Fruit fly (Drosophila melanogaster) whole organism, embryonic: ENCODE results near the gene CG43759.

Source experiments
- Abd-B ChIP-seq: fragments of 200-800 bp; sonication (Bioruptor generic); optimal IDR thresholded peaks from 2 replicates; lab custom pipeline; 2018; ENCODE audit warnings: missing biosample characterization, mild to moderate bottlenecking, missing genetic modification characterization, moderate library complexity
- Ada2b ChIP-seq: fragments of 200-800 bp; sonication (Bioruptor generic); IDR thresholded peaks from 2 replicates; pipeline ENCODE4 v1.3.6; 2022; ENCODE audit warnings: missing biosample characterization, missing genetic modification characterization
- BtbVII ChIP-seq: fragments of 200-800 bp; sonication (Bioruptor generic); optimal IDR thresholded peaks from 3 replicates; lab custom pipeline; 2017; ENCODE audit warnings: missing biosample characterization, mild to moderate bottlenecking, missing genetic modification characterization
- CG1024 ChIP-seq: fragments of 200-800 bp; sonication (Bioruptor generic); IDR thresholded peaks from 2 replicates; pipeline ENCODE4 v1.3.6; 2022; ENCODE audit warnings: missing biosample characterization, missing genetic modification characterization
- CG10979 ChIP-seq: fragments of 200-800 bp; sonication (Bioruptor generic); optimal IDR thresholded peaks from 2 replicates; lab custom pipeline; 2018; ENCODE audit warnings: missing biosample characterization, mild to moderate bottlenecking, missing genetic modification characterization, moderate library complexity
- CG12236 ChIP-seq: fragments of 200-800 bp; sonication (Bioruptor generic); optimal IDR thresholded peaks from 2 replicates; lab custom pipeline; 2016; ENCODE audit warnings: missing biosample characterization, missing genetic modification characterization
- CG13287 ChIP-seq: fragments of 200-800 bp; sonication (Bioruptor generic); IDR thresholded peaks from 2 replicates; pipeline ENCODE4 v1.3.6; 2022; ENCODE audit warnings: missing biosample characterization, missing genetic modification characterization; ENCODE audit not compliant: partially characterized antibody
- CG13424 ChIP-seq: fragments of 200-800 bp; sonication (Bioruptor generic); optimal IDR thresholded peaks from 2 replicates; lab custom pipeline; 2019; ENCODE audit warnings: missing biosample characterization, mild to moderate bottlenecking, missing genetic modification characterization, moderate library complexity
- CG1529 ChIP-seq: fragments of 200-800 bp; sonication (Bioruptor generic); optimal IDR thresholded peaks from 3 replicates; lab custom pipeline; 2018; ENCODE audit warnings: missing biosample characterization, missing genetic modification characterization
- CG17361 ChIP-seq: fragments of 200-800 bp; sonication (Bioruptor generic); IDR thresholded peaks from 3 replicates; pipeline ENCODE4 v1.3.6; 2022; ENCODE audit warnings: missing biosample characterization, missing genetic modification characterization
- CG2889 ChIP-seq: fragments of 200-800 bp; sonication (Bioruptor generic); IDR thresholded peaks from 3 replicates; pipeline ENCODE4 v1.3.6; 2022; ENCODE audit warnings: missing biosample characterization, missing genetic modification characterization
- CG31365 ChIP-seq: fragments of 200-800 bp; sonication (Bioruptor generic); optimal IDR thresholded peaks from 2 replicates; lab custom pipeline; 2018; ENCODE audit warnings: missing biosample characterization, mild to moderate bottlenecking, missing genetic modification characterization
- CG34224 ChIP-seq: fragments of 200-800 bp; sonication (Bioruptor generic); IDR thresholded peaks from 3 replicates; pipeline ENCODE4 v1.3.6; 2022; ENCODE audit warnings: missing biosample characterization, missing genetic modification characterization; ENCODE audit not compliant: partially characterized antibody
- CG3726 ChIP-seq: fragments of 200-800 bp; sonication (Bioruptor generic); IDR thresholded peaks from 3 replicates; pipeline ENCODE4, ENCODE4 v1.3.6; 2022; ENCODE audit warnings: missing biosample characterization, missing genetic modification characterization
- CG43689 ChIP-seq: fragments of 200-800 bp; sonication (Bioruptor generic); IDR thresholded peaks from 2 replicates; pipeline ENCODE4 v1.3.6; 2022; ENCODE audit warnings: missing biosample characterization, missing genetic modification characterization
- CG4854 ChIP-seq: fragments of 200-800 bp; sonication (Bioruptor generic); optimal IDR thresholded peaks from 2 replicates; lab custom pipeline; 2016; ENCODE audit warnings: missing biosample characterization, missing genetic modification characterization, inconsistent platforms
- CG5180 ChIP-seq: fragments of 200-800 bp; sonication (Bioruptor generic); optimal IDR thresholded peaks from 3 replicates; lab custom pipeline; 2017; ENCODE audit warnings: missing biosample characterization, missing genetic modification characterization, mild to moderate bottlenecking, moderate library complexity, missing genetic modification reagents
- CG7556 ChIP-seq: fragments of 200-800 bp; sonication (Bioruptor generic); optimal IDR thresholded peaks from 2 replicates; lab custom pipeline; 2017; ENCODE audit warnings: missing biosample characterization, mild to moderate bottlenecking, missing genetic modification characterization
- CG8765 ChIP-seq: fragments of 200-800 bp; sonication (Bioruptor generic); IDR thresholded peaks from 2 replicates; pipeline ENCODE4 v1.3.6; 2022; ENCODE audit warnings: missing biosample characterization, missing genetic modification characterization
- CG9932 ChIP-seq: fragments of 200-800 bp; sonication (Bioruptor generic); IDR thresholded peaks from 2 replicates; pipeline ENCODE4 v1.3.6; 2022; ENCODE audit warnings: missing biosample characterization, missing genetic modification characterization
- Dfd ChIP-seq, 2 experiments: fragments of >200 bp; optimal IDR thresholded peaks; 2 replicates each; lab custom pipeline; 2017; ENCODE audit warnings: missing biosample characterization in 2 of 2, missing genetic modification characterization in 2 of 2
- Dip3 ChIP-seq: fragments of 200-800 bp; sonication (Bioruptor generic); optimal IDR thresholded peaks from 3 replicates; lab custom pipeline; 2016; ENCODE audit warnings: missing biosample characterization, missing genetic modification characterization
- Drgx ChIP-seq: fragments of 200-800 bp; sonication (Bioruptor generic); IDR thresholded peaks from 2 replicates; pipeline ENCODE4 v1.3.6; 2022; ENCODE audit warnings: missing biosample characterization, missing genetic modification characterization
- Fer2 ChIP-seq: fragments of 200-800 bp; sonication (Bioruptor generic); optimal IDR thresholded peaks from 2 replicates; lab custom pipeline; 2018; ENCODE audit warnings: missing biosample characterization, mild to moderate bottlenecking, missing genetic modification characterization, moderate library complexity
- GATAe ChIP-seq: fragments of 200-800 bp; sonication (Bioruptor generic); conservative IDR thresholded peaks from 2 replicates; pipeline ENCODE4 v1.3.6; 2022; ENCODE audit warnings: missing biosample characterization, missing genetic modification characterization
- HLH4C ChIP-seq: fragments of 200-800 bp; sonication (Bioruptor generic); IDR thresholded peaks from 3 replicates; pipeline ENCODE4 v1.3.6; 2022; ENCODE audit warnings: missing biosample characterization, missing genetic modification characterization; ENCODE audit not compliant: partially characterized antibody
- Hsf ChIP-seq: fragments of 200-800 bp; sonication (Bioruptor generic); optimal IDR thresholded peaks from 3 replicates; lab custom pipeline; 2016; ENCODE audit warnings: missing biosample characterization, missing genetic modification characterization
- Oli ChIP-seq: fragments of 200-800 bp; sonication (Bioruptor generic); optimal IDR thresholded peaks from 2 replicates; lab custom pipeline; 2018; ENCODE audit warnings: missing biosample characterization, mild to moderate bottlenecking, missing genetic modification characterization, moderate library complexity
- Optix ChIP-seq: fragments of 200-800 bp; sonication (Bioruptor generic); IDR thresholded peaks from 3 replicates; pipeline ENCODE4 v1.3.6; 2022; ENCODE audit warnings: missing biosample characterization, missing genetic modification characterization
- Sin3A ChIP-seq: fragments of >200 bp; optimal IDR thresholded peaks from 2 replicates; lab custom pipeline; 2018
- ash1 ChIP-seq: fragments of 200-800 bp; sonication (Bioruptor generic); optimal IDR thresholded peaks from 2 replicates; lab custom pipeline; 2018; ENCODE audit warnings: missing biosample characterization, mild to moderate bottlenecking, missing genetic modification characterization
- bbx ChIP-seq: fragments of 200-800 bp; sonication (Bioruptor generic); IDR thresholded peaks from 2 replicates; pipeline ENCODE4 v1.3.6; 2022; ENCODE audit warnings: missing biosample characterization, missing genetic modification characterization; ENCODE audit not compliant: partially characterized antibody
- corto ChIP-seq: fragments of 200-800 bp; sonication (Bioruptor generic); optimal IDR thresholded peaks from 2 replicates; lab custom pipeline; 2016; ENCODE audit warnings: missing biosample characterization, mild to moderate bottlenecking, missing genetic modification characterization, moderate library complexity
- dati ChIP-seq: fragments of 200-800 bp; sonication (Bioruptor generic); IDR thresholded peaks from 2 replicates; pipeline ENCODE4 v1.3.6; 2022; ENCODE audit warnings: missing biosample characterization, missing genetic modification characterization
- fd64A ChIP-seq: fragments of 200-800 bp; sonication (Bioruptor generic); optimal IDR thresholded peaks from 3 replicates; lab custom pipeline; 2018; ENCODE audit warnings: missing biosample characterization, mild to moderate bottlenecking, missing genetic modification characterization
- gce ChIP-seq: fragments of 200-800 bp; sonication (Bioruptor generic); IDR thresholded peaks from 3 replicates; pipeline ENCODE4 v1.3.6; 2022; ENCODE audit warnings: missing biosample characterization, missing genetic modification characterization
- gsb ChIP-seq: fragments of 200-800 bp; sonication (Bioruptor generic); IDR thresholded peaks from 2 replicates; pipeline ENCODE4 v1.3.6; 2022; ENCODE audit warnings: missing biosample characterization, missing genetic modification characterization
- gt ChIP-seq: fragments of 200-800 bp; sonication (Bioruptor generic); IDR thresholded peaks from 2 replicates; pipeline ENCODE4 v1.3.6; 2022; ENCODE audit warnings: missing biosample characterization, missing genetic modification characterization
- pb ChIP-seq: fragments of 200-800 bp; sonication (Bioruptor generic); optimal IDR thresholded peaks from 3 replicates; lab custom pipeline; 2016; ENCODE audit warnings: missing biosample characterization, missing genetic modification characterization
- pum ChIP-seq: fragments of 200-800 bp; sonication (Bioruptor generic); optimal IDR thresholded peaks from 2 replicates; lab custom pipeline; 2016; ENCODE audit warnings: missing biosample characterization, missing genetic modification characterization
- ranshi ChIP-seq: fragments of 200-800 bp; sonication (Bioruptor generic); IDR thresholded peaks from 2 replicates; pipeline ENCODE4 v1.3.6; 2022; ENCODE audit warnings: missing biosample characterization, missing genetic modification characterization
- shn ChIP-seq: fragments of 200-800 bp; sonication (Bioruptor generic); optimal IDR thresholded peaks from 3 replicates; lab custom pipeline; 2016; ENCODE audit warnings: missing biosample characterization, missing genetic modification characterization
- sim ChIP-seq: fragments of 200-800 bp; sonication (Bioruptor generic); IDR thresholded peaks from 2 replicates; pipeline ENCODE4 v1.3.6; 2022; ENCODE audit warnings: missing biosample characterization, missing genetic modification characterization
- slbo ChIP-seq: fragments of 200-800 bp; sonication (Bioruptor generic); IDR thresholded peaks from 2 replicates; pipeline ENCODE4 v1.3.6; 2022; ENCODE audit warnings: missing biosample characterization, missing genetic modification characterization
- sna ChIP-seq: fragments of 200-800 bp; sonication (Bioruptor generic); IDR thresholded peaks from 2 replicates; pipeline ENCODE4 v1.3.6; 2022; ENCODE audit warnings: missing biosample characterization, missing genetic modification characterization; ENCODE audit not compliant: partially characterized antibody
- stc ChIP-seq: fragments of 200-800 bp; sonication (Bioruptor generic); IDR thresholded peaks from 2 replicates; pipeline ENCODE4 v1.3.6; 2022; ENCODE audit warnings: missing biosample characterization, missing genetic modification characterization
- trh ChIP-seq: fragments of 200-800 bp; sonication (Bioruptor generic); optimal IDR thresholded peaks from 2 replicates; lab custom pipeline; 2016; ENCODE audit warnings: missing biosample characterization, missing genetic modification characterization
- unc-4 ChIP-seq: fragments of 200-800 bp; sonication (Bioruptor generic); IDR thresholded peaks from 2 replicates; pipeline ENCODE4 v1.3.6; 2022; ENCODE audit warnings: missing biosample characterization, missing genetic modification characterization; ENCODE audit not compliant: partially characterized antibody
- usp ChIP-seq: fragments of >200 bp; optimal IDR thresholded peaks from 2 replicates; lab custom pipeline; 2017; ENCODE audit warnings: missing biosample characterization, missing genetic modification characterization
- z ChIP-seq: fragments of 200-800 bp; sonication (Bioruptor generic); IDR thresholded peaks from 3 replicates; pipeline ENCODE4 v1.3.6; 2022; ENCODE audit warnings: missing biosample characterization, missing genetic modification characterization
- zen2 ChIP-seq: fragments of 200-800 bp; sonication (Bioruptor generic); IDR thresholded peaks from 3 replicates; pipeline ENCODE4 v1.3.6; 2022; ENCODE audit warnings: missing biosample characterization, missing genetic modification characterization; ENCODE audit not compliant: partially characterized antibody

CG43759 gene

dm6 chrX:18920642-18921355, 9.3 kb upstream of the CG43759 start (continued):
- TF ChIP-seq usp (GFP tag; lab: Kevin White, UChicago) (no peak), CG2889 (GFP tag; lab: Robert Waterston, UW) (no peak), ash1 (GFP tag; lab: Kevin White, UChicago) (no peak), CG10979 (tag; lab: Kevin White, UChicago) (peak; percentile 68), Ada2b (no peak), Abd-B (GFP tag; lab: Kevin White, UChicago) (no peak), CG3726 (GFP tag; lab: Robert Waterston, UW) (no peak), CG7556 (GFP tag; lab: Kevin White, UChicago) (peak; percentile 18), fd64A (GFP tag; lab: Kevin White, UChicago) (no peak), CG34224 (no peak), Fer2 (tag; lab: Kevin White, UChicago) (no peak), CG17361 (peak; percentile 44; the same call in 1 of the 3 replicates), pb (GFP tag; lab: Kevin White, UChicago) (peak; percentile 16), sna (GFP tag; lab: Robert Waterston, UW) (no peak), stc (GFP tag; lab: Robert Waterston, UW) (peak; percentile 42; the same call in 1 of the 2 replicates), gt (no peak), CG13424 (tag; lab: Kevin White, UChicago) (peak; percentile 55), CG5180 (GFP tag; lab: Kevin White, UChicago) (peak; percentile 60), shn (GFP tag; lab: Kevin White, UChicago) (peak; percentile 12), Drgx (GFP tag; lab: Robert Waterston, UW) (peak; percentile 70), z (no peak), Dfd (GFP tag; optimal IDR thresholded peaks at IDR 0.05; lab: Kevin White, UChicago) (no peak), ranshi (GFP tag; lab: Robert Waterston, UW) (peak; percentile 29; the same call in 1 of the 2 replicates), Oli (tag; lab: Kevin White, UChicago) (peak; percentile 67), slbo (GFP tag; lab: Robert Waterston, UW) (no peak), dati (GFP tag; lab: Robert Waterston, UW) (no peak), trh (no peak), CG8765 (GFP tag; lab: Robert Waterston, UW) (no peak), zen2 (GFP tag; lab: Robert Waterston, UW) (no peak), CG9932 (GFP tag; lab: Robert Waterston, UW) (no peak), gce (GFP tag; lab: Robert Waterston, UW) (no peak), CG43689 (GFP tag; lab: Robert Waterston, UW) (no peak), pum (GFP tag; lab: Kevin White, UChicago) (peak; percentile 18), bbx (GFP tag; lab: Robert Waterston, UW) (no peak), Dip3 (GFP tag; lab: Kevin White, UChicago) (no peak), corto (no peak), GATAe (GFP tag; lab: Robert Waterston, UW) (no peak), sim (GFP tag; lab: Robert Waterston, UW) (0 out of 2 replicates have a peak, but pooled peaks have one; percentile 35), gsb (no peak), Hsf (GFP tag; lab: Kevin White, UChicago) (peak; percentile 33), CG12236 (GFP tag; lab: Kevin White, UChicago) (no peak), CG4854 (GFP tag; lab: Kevin White, UChicago) (no peak), HLH4C (GFP tag; lab: Robert Waterston, UW) (no peak), unc-4 (no peak), Sin3A (lab: Kevin White, UChicago) (no peak), CG13287 (GFP tag; lab: Robert Waterston, UW) (no peak), Optix (GFP tag; lab: Robert Waterston, UW) (no peak), CG1529 (no peak), BtbVII (no peak), CG31365 (tag; lab: Kevin White, UChicago) (no peak), CG1024 (GFP tag; lab: Robert Waterston, UW) (no peak)
